Worm (Caenorhabditis elegans): Measurements from ENCODE around the gene Y25C1A.8.

- TF ChIP-seq snpc-4 (tag; optimal IDR thresholded peaks at IDR 0.05) (no peak), elt-2 (tag; optimal IDR thresholded peaks at IDR 0.05) (no peak), ama-1 (optimal IDR thresholded peaks at IDR 0.05) (no peak), nhr-77 (tag; optimal IDR thresholded peaks at IDR 0.05) (no peak), ztf-11 (tag; optimal IDR thresholded peaks at IDR 0.05) (no peak), lsy-2 (tag; optimal IDR thresholded peaks at IDR 0.05) (no peak), nhr-28 (tag; optimal IDR thresholded peaks at IDR 0.05) (no peak), lin-39 (tag; optimal IDR thresholded peaks at IDR 0.05) (no peak), unc-30 (tag; optimal IDR thresholded peaks at IDR 0.05) (no peak), rnt-1 (tag; optimal IDR thresholded peaks at IDR 0.05) (no peak), lin-35 (GFP tag; optimal IDR thresholded peaks at IDR 0.05) (no peak), pag-3 (tag; optimal IDR thresholded peaks at IDR 0.05; ENCODE audit: borderline replicate concordance, insufficient read depth) (no peak), nhr-237 (tag; optimal IDR thresholded peaks at IDR 0.05) (no peak), lin-13 (GFP tag; optimal IDR thresholded peaks at IDR 0.05) (no peak)
Observed at ce11 chrII:3063366-3063765, 13.4 kb downstream of the Y25C1A.8 start.

Measured in whole organism, L1 larva.